Worm (Caenorhabditis elegans) whole organism, early embryonic: ENCODE data around the gene asp-2.

ENCODE experiments used
- B0310.2 ChIP-seq: sonication (generic microtip); optimal IDR thresholded peaks from 2 replicates; lab custom pipeline; 2016; ENCODE audit warnings: mild to moderate bottlenecking, missing genetic modification characterization, missing compliant biosample characterization
- F13C5.2 ChIP-seq: sonication (generic microtip); optimal IDR thresholded peaks from 2 replicates; lab custom pipeline; 2017; ENCODE audit warnings: mild to moderate bottlenecking, missing genetic modification characterization, inconsistent platforms, missing compliant biosample characterization
- aly-1 ChIP-seq: sonication (generic microtip); optimal IDR thresholded peaks from 2 replicates; lab custom pipeline; 2016; ENCODE audit warnings: missing genetic modification characterization, missing compliant biosample characterization
- ama-1 ChIP-seq: fragments of 150-350 bp; optimal IDR thresholded peaks from 2 replicates; lab custom pipeline; 2014
- ceh-13 ChIP-seq: fragments of 200-800 bp; sonication (Bioruptor generic); optimal IDR thresholded peaks from 2 replicates; lab custom pipeline; 2018; ENCODE audit warnings: mild to moderate bottlenecking, missing genetic modification characterization, missing compliant biosample characterization
- ceh-36 ChIP-seq: sonication (generic microtip); optimal IDR thresholded peaks from 2 replicates; lab custom pipeline; 2016; ENCODE audit warnings: missing genetic modification characterization, inconsistent platforms, missing compliant biosample characterization
- ets-7 ChIP-seq: sonication (generic microtip); optimal IDR thresholded peaks from 2 replicates; lab custom pipeline; 2016; ENCODE audit warnings: missing genotype, missing genetic modification characterization, missing compliant biosample characterization
- flt-1 ChIP-seq: fragments of 200-800 bp; sonication (Bioruptor generic); IDR thresholded peaks from 2 replicates; pipeline ENCODE4 v1.3.6; 2022; ENCODE audit warnings: missing genetic modification characterization, missing compliant biosample characterization
- hmbx-1 ChIP-seq: sonication (generic microtip); optimal IDR thresholded peaks from 2 replicates; lab custom pipeline; 2016; ENCODE audit warnings: mild to moderate bottlenecking, missing genetic modification characterization, missing compliant biosample characterization
- hmg-4 ChIP-seq: fragments of 200-800 bp; sonication (Bioruptor generic); optimal IDR thresholded peaks from 2 replicates; lab custom pipeline; 2018; ENCODE audit warnings: mild to moderate bottlenecking, missing genetic modification characterization, missing compliant biosample characterization
- hnd-1 ChIP-seq: sonication (generic microtip); optimal IDR thresholded peaks from 2 replicates; lab custom pipeline; 2016; ENCODE audit warnings: missing genetic modification characterization, missing compliant biosample characterization
- pes-1 ChIP-seq: fragments of 200-800 bp; sonication (Bioruptor generic); IDR thresholded peaks from 2 replicates; pipeline ENCODE4 v1.3.6; 2022; ENCODE audit warnings: missing genetic modification reagents, missing genetic modification characterization, missing compliant biosample characterization
- scrt-1 ChIP-seq: fragments of 200-800 bp; sonication (Bioruptor generic); IDR thresholded peaks from 2 replicates; pipeline ENCODE4 v1.3.6; 2022; ENCODE audit warnings: missing genetic modification characterization, missing compliant biosample characterization
- sea-1 ChIP-seq: fragments of 200-800 bp; sonication (Bioruptor generic); conservative IDR thresholded peaks from 2 replicates; pipeline ENCODE4 v1.3.6; 2022; ENCODE audit warnings: missing genetic modification characterization, missing compliant biosample characterization
- tbx-11 ChIP-seq: fragments of 200-800 bp; sonication (Bioruptor generic); IDR thresholded peaks from 2 replicates; pipeline ENCODE4 v1.3.6; 2022; ENCODE audit warnings: missing genetic modification characterization, missing compliant biosample characterization
- tbx-37 ChIP-seq: fragments of 200-800 bp; sonication (Bioruptor generic); conservative IDR thresholded peaks from 2 replicates; pipeline ENCODE4 v1.3.6; 2022; ENCODE audit warnings: missing genetic modification reagents, missing genetic modification characterization, missing compliant biosample characterization
- tra-4 ChIP-seq: sonication (generic microtip); optimal IDR thresholded peaks from 2 replicates; lab custom pipeline; 2017; ENCODE audit warnings: missing genetic modification characterization, missing compliant biosample characterization

The asp-2 gene

DNA sequence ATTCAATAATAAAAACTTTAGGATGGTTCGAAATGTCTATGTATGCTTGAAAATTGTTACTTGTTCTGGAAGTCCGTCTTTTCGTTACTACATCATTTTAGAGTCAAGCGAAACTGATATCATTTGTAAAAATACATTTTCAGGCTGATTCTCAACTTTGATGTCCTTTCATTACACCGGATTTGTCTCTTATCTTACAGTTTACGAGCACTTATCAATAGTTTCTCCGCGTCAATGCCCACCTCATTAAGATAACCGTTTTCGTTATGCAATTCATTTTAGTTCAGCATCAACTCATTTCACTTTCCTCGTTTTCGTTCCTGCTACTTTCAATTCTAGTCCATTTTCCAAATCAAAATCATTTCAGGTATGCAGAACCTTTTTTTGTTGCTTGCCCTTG, at the start of gene asp-2:
TSS of gene asp-2 (plus strand) at position 368 of the 400 bp plus-strand sequence.
- TF ChIP-seq tra-4 (tag; lab: Kevin White, UChicago) (no peak), B0310.2 (no peak), aly-1 (tag; lab: Kevin White, UChicago) (no peak), hnd-1 (tag; lab: Kevin White, UChicago) (no peak), ama-1 (lab: Kevin White, UChicago) (no peak), scrt-1 (GFP tag; lab: Robert Waterston, UW) (no peak), hmg-4 (no peak), ceh-36 (tag; lab: Kevin White, UChicago) (no peak), ets-7 (tag; lab: Kevin White, UChicago) (no peak), tbx-11 (GFP tag; lab: Robert Waterston, UW) (no peak), ceh-13 (no peak), pes-1 (GFP tag; lab: Robert Waterston, UW) (no peak), F13C5.2 (tag; lab: Kevin White, UChicago) (no peak), flt-1 (GFP tag; lab: Robert Waterston, UW) (no peak), tbx-37 (GFP tag; lab: Robert Waterston, UW) (no peak), hmbx-1 (tag; lab: Kevin White, UChicago) (no peak)

DNA sequence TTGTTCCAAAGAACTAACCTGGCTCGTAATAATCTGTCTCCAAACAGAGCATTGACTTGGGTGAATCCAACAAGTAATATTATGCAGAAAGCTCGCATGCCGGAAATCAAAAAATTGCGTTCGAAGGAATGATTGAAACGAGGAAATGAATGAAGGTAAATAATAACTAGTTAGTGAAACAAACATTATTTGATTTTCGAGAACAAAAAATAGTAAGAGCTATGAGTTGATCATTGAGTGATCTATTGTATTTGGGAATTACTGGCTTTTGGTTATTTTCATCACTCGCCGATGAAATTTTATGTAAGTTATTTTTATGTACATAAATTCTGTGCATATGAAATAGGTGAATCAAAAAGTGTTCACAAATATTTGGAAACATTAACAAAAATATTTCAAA, 48.1 kb upstream of the asp-2 start, which contains the start of gene B0222.5:
TSS of gene B0222.5 (minus strand) at position 101 of the 400 bp plus-strand sequence.
- TF ChIP-seq sea-1: no peak
- no peak for TF ChIP-seq hmbx-1 (tag; lab: Kevin White, UChicago)
- TF ChIP-seq tbx-11 (GFP tag; lab: Robert Waterston, UW): no peak
- TF ChIP-seq F13C5.2 (tag; lab: Kevin White, UChicago): no peak
- no peak for TF ChIP-seq ceh-36 (tag; lab: Kevin White, UChicago)
- no peak for TF ChIP-seq B0310.2
- TF ChIP-seq scrt-1 (GFP tag; lab: Robert Waterston, UW): no peak
- no peak for TF ChIP-seq ets-7 (tag; lab: Kevin White, UChicago)
- TF ChIP-seq ama-1 (lab: Kevin White, UChicago): no peak
- no peak for TF ChIP-seq pes-1 (GFP tag; lab: Robert Waterston, UW)
- no peak for TF ChIP-seq ceh-13
- TF ChIP-seq aly-1 (tag; lab: Kevin White, UChicago): no peak
- TF ChIP-seq hmg-4: no peak
- TF ChIP-seq hnd-1 (tag; lab: Kevin White, UChicago): no peak
- no peak for TF ChIP-seq tbx-37 (GFP tag; lab: Robert Waterston, UW)

DNA sequence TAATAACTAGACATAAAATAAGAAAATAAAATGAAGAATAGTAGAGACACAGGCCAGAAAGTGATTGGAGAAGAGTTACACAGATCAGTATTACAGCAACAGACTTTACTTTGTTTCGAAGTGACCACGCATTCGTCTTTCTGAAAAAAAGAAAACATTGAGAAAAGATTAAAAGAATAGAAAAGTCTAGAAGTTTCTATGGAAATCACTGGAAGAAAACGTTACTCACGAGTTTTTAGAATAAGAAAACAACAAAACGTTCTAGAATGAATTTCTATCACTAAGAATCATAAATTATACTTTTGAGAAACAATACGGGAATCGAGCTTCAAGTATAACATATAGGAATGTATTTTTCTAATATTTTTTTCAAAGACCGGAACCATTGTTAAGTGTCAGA, 47.3 kb upstream of the asp-2 start:
- TF ChIP-seq B0310.2 (no peak), hmbx-1 (tag; lab: Kevin White, UChicago) (no peak), scrt-1 (GFP tag; lab: Robert Waterston, UW) (no peak), aly-1 (tag; lab: Kevin White, UChicago) (no peak), tbx-37 (GFP tag; lab: Robert Waterston, UW) (no peak), ama-1 (lab: Kevin White, UChicago) (no peak), tra-4 (tag; lab: Kevin White, UChicago) (no peak), hnd-1 (tag; lab: Kevin White, UChicago) (no peak), flt-1 (GFP tag; lab: Robert Waterston, UW) (no peak), pes-1 (GFP tag; lab: Robert Waterston, UW) (no peak), hmg-4 (no peak), tbx-11 (GFP tag; lab: Robert Waterston, UW) (no peak), ceh-13 (no peak), F13C5.2 (tag; lab: Kevin White, UChicago) (no peak), ceh-36 (tag; lab: Kevin White, UChicago) (no peak), sea-1 (no peak), ets-7 (tag; lab: Kevin White, UChicago) (no peak)

DNA sequence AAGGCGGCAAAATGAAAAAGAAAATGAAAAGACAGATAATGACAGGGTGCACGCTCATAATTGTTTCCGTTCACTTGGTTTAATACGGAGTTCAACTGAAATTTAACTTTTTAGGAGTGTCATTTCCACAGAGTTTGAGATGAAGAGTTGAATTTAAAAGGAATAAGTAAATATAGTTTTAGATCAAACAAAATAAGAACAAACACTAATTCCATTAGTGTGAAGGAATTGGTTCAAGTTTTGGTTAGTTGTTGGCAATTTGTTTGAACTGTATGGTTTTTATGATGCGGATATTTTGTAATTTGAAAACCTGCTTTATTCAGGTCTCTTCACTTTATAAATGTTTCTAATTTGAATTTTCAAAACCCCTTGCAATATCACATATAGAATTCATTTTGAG, 46.2 kb upstream of the asp-2 start, which contains the start of gene B0222.15:
TSS of gene B0222.15 (minus strand) at position 101 of the 400 bp plus-strand sequence.
- no peak for TF ChIP-seq ceh-36 (tag; lab: Kevin White, UChicago)
- no peak for TF ChIP-seq tbx-11 (GFP tag; lab: Robert Waterston, UW)
- no peak for TF ChIP-seq ceh-13
- TF ChIP-seq F13C5.2 (tag; lab: Kevin White, UChicago): no peak

DNA sequence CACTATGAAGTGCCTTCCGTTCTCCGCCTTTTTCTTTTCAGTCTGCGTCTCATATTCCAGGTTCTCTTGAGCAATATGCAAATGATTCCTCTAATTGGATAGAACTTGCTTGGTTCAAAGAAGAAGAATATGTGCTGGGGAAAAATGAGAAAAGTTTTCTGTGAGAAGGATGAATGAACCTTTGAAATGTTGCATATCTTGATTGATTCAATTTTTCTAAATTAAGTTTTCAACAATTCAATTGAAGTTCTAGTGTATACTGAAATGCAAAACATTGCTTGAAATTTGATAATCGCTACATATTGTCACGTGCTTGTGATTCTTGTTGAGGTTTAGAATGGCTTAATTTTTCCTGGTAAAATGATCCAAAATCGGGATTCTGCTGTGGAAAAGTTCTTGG, 45.3 kb upstream of the asp-2 start:
- TF ChIP-seq hmg-4 (no peak), scrt-1 (GFP tag; lab: Robert Waterston, UW) (no peak), hnd-1 (tag; lab: Kevin White, UChicago) (no peak), B0310.2 (no peak), tra-4 (tag; lab: Kevin White, UChicago) (no peak), pes-1 (GFP tag; lab: Robert Waterston, UW) (no peak), sea-1 (no peak)

DNA sequence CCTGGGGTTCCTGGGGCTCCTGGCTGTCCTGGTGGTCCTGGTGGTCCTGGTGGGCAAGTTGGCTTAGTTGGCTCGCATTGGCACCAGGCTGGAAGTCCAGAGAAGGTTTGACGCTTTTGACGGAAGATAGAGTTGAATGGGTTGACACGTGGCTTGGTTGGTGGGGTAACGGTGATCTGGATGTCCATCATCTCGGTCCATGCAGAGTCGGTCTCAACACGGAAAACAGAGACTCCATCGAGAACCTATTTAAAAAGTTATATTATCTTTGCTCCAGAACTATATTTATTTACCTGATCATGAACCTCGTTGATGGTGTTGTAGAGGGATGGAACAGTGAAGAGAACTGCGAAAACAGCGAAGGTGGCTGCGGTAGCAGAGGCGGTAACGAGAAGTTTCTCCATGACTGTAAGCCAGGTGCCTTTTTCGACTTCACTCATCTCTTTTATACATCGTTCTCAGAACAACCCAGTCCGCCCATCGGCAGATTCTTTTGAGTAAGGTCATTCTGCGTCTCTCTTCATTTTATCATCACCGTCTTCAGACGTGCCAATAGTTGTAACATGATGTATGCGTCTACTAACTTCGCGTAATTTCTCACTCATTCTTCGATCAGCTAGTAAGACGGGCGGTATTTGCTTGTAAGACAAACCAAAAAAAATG, 42.5 kb upstream of the asp-2 start, which contains the start of gene col-144:
TSS of gene col-144 (minus strand) at position 419 of the 663 bp plus-strand sequence.
- TF ChIP-seq scrt-1 (GFP tag; lab: Robert Waterston, UW): no peak
- no peak for TF ChIP-seq tbx-11 (GFP tag; lab: Robert Waterston, UW)
- no peak for TF ChIP-seq ceh-36 (tag; lab: Kevin White, UChicago)
- TF ChIP-seq ets-7 (tag; lab: Kevin White, UChicago): no peak

DNA sequence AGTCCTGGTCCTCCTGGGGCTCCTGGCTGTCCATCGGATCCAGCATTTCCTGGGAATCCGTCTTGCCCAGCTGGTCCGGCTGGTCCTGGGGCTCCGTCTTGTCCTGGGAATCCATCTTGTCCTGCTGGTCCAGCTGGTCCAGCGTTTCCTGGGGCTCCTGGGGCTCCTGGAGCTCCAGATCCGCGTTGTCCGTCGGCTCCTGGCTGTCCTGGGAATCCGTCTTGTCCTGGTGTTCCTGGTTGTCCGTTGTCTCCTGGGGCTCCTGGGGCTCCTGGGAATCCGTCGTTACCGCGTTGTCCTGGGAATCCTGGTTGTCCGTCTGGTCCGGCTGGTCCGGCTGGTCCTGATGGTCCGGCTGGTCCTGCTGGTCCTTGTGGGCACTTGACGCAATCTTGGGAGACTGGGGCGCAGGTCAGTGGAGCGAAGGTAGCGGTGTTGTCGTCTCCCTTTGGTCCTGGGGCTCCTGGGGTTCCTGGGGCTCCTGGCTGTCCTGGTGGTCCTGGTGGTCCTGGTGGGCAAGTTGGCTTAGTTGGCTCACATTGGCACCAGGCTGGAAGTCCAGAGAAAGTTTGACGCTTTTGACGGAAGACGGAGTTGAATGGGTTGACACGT, 40.7 kb upstream of the asp-2 start:
- TF ChIP-seq tbx-11 (GFP tag; lab: Robert Waterston, UW) (no peak), pes-1 (GFP tag; lab: Robert Waterston, UW) (no peak), sea-1 (no peak), ets-7 (tag; lab: Kevin White, UChicago) (no peak), hmg-4 (no peak), ceh-13 (no peak), hnd-1 (tag; lab: Kevin White, UChicago) (no peak), F13C5.2 (tag; lab: Kevin White, UChicago) (no peak), hmbx-1 (tag; lab: Kevin White, UChicago) (no peak), ama-1 (lab: Kevin White, UChicago) (no peak), tra-4 (tag; lab: Kevin White, UChicago) (no peak), aly-1 (tag; lab: Kevin White, UChicago) (no peak)
